Fruit fly (Drosophila melanogaster): ENCODE data around the gene spo.

- no peak for TF ChIP-seq h (optimal IDR thresholded peaks at IDR 0.05)
- TF ChIP-seq psq (optimal IDR thresholded peaks at IDR 0.05): no peak
- no peak for TF ChIP-seq Myc (optimal IDR thresholded peaks at IDR 0.05)
- no peak for TF ChIP-seq Sin3A (optimal IDR thresholded peaks at IDR 0.05)
- no peak for TF ChIP-seq ttk (optimal IDR thresholded peaks at IDR 0.05)
- no peak for TF ChIP-seq insv (optimal IDR thresholded peaks at IDR 0.05)
Measured at dm6 chr3L:5609493-5609892, 17.1 kb upstream of the spo start.
